Fruit fly (Drosophila melanogaster) whole organism, prepupa: ENCODE measurements around the gene Cpr11A.

Source experiments
- CG10631 ChIP-seq: fragments of 200-800 bp; sonication (Bioruptor generic); optimal IDR thresholded peaks from 2 replicates; lab custom pipeline; 2016; ENCODE audit warnings: missing biosample characterization, missing genetic modification characterization
- CG10669 ChIP-seq: fragments of 200-800 bp; sonication (Bioruptor generic); optimal IDR thresholded peaks from 3 replicates; lab custom pipeline; 2018; ENCODE audit warnings: missing biosample characterization, mild to moderate bottlenecking, missing genetic modification characterization, moderate library complexity
- CG11294 ChIP-seq: fragments of 200-800 bp; sonication (Bioruptor generic); IDR thresholded peaks from 2 replicates; pipeline ENCODE4 v1.3.6; 2022; ENCODE audit warnings: missing biosample characterization, missing genetic modification characterization
- CG11902 ChIP-seq: fragments of 200-800 bp; sonication (Bioruptor generic); optimal IDR thresholded peaks from 3 replicates; lab custom pipeline; 2016; ENCODE audit warnings: missing biosample characterization, missing genetic modification characterization
- CG15336 ChIP-seq: fragments of 200-800 bp; sonication (Bioruptor generic); IDR thresholded peaks from 2 replicates; pipeline ENCODE4 v1.3.6; 2022; ENCODE audit warnings: missing biosample characterization, missing genetic modification characterization
- CG3032 ChIP-seq: fragments of 200-800 bp; optimal IDR thresholded peaks from 2 replicates; lab custom pipeline; 2019; ENCODE audit warnings: missing biosample characterization, mild to moderate bottlenecking, missing genetic modification characterization, moderate library complexity
- CG31627 ChIP-seq: fragments of 200-800 bp; sonication (Bioruptor generic); optimal IDR thresholded peaks from 3 replicates; lab custom pipeline; 2016; ENCODE audit warnings: missing biosample characterization, missing genetic modification characterization
- CG32006 ChIP-seq: fragments of 200-800 bp; sonication (Bioruptor generic); optimal IDR thresholded peaks from 3 replicates; lab custom pipeline; 2017; ENCODE audit warnings: missing biosample characterization, mild to moderate bottlenecking, missing genetic modification characterization
- CG34406 ChIP-seq: fragments of 200-800 bp; sonication (Bioruptor generic); optimal IDR thresholded peaks from 3 replicates; lab custom pipeline; 2016; ENCODE audit warnings: missing biosample characterization, missing genetic modification characterization
- CG3919 ChIP-seq: fragments of 200-800 bp; sonication (Bioruptor generic); optimal IDR thresholded peaks from 3 replicates; lab custom pipeline; 2016; ENCODE audit warnings: missing biosample characterization, missing genetic modification characterization
- CG4318 ChIP-seq: fragments of 200-800 bp; sonication (Bioruptor generic); optimal IDR thresholded peaks from 3 replicates; lab custom pipeline; 2017; ENCODE audit warnings: missing biosample characterization, mild to moderate bottlenecking, missing genetic modification characterization
- CG6163 ChIP-seq: fragments of 200-800 bp; sonication (Bioruptor generic); IDR thresholded peaks from 3 replicates; pipeline ENCODE4 v1.3.6; 2022; ENCODE audit warnings: missing biosample characterization, missing genetic modification characterization
- CG6276 ChIP-seq: fragments of 200-800 bp; sonication (Bioruptor generic); optimal IDR thresholded peaks from 2 replicates; lab custom pipeline; 2017; ENCODE audit warnings: missing biosample characterization, mild to moderate bottlenecking, missing genetic modification characterization
- CG6792 ChIP-seq: fragments of 200-800 bp; sonication (Bioruptor generic); optimal IDR thresholded peaks from 3 replicates; lab custom pipeline; 2016; ENCODE audit warnings: missing biosample characterization, missing genetic modification characterization
- CG6808 ChIP-seq: fragments of 200-800 bp; sonication (Bioruptor generic); optimal IDR thresholded peaks from 3 replicates; lab custom pipeline; 2017; ENCODE audit warnings: missing biosample characterization, missing genetic modification characterization, mild to moderate bottlenecking, moderate library complexity, missing genetic modification reagents
- CG6854 ChIP-seq: fragments of 200-800 bp; sonication (Bioruptor generic); optimal IDR thresholded peaks from 2 replicates; lab custom pipeline; 2017; ENCODE audit warnings: missing biosample characterization, mild to moderate bottlenecking, missing genetic modification characterization
- CG8119 ChIP-seq: fragments of 200-800 bp; sonication (Bioruptor generic); IDR thresholded peaks from 3 replicates; pipeline ENCODE4 v1.3.6; 2022; ENCODE audit warnings: missing biosample characterization, missing genetic modification characterization
- CG8632 ChIP-seq: fragments of 200-800 bp; sonication (Bioruptor generic); optimal IDR thresholded peaks from 3 replicates; lab custom pipeline; 2016; ENCODE audit warnings: missing biosample characterization, missing genetic modification characterization
- Eip78C ChIP-seq: fragments of 200-800 bp; sonication (Bioruptor generic); peaks from one replicate; lab custom pipeline; 2016; ENCODE audit warnings: missing biosample characterization, missing genetic modification characterization
- Eip93F ChIP-seq: fragments of 200-800 bp; sonication (Bioruptor generic); optimal IDR thresholded peaks from 2 replicates; lab custom pipeline; 2016; ENCODE audit warnings: missing biosample characterization, mild to moderate bottlenecking, missing genetic modification characterization
- Hr39 ChIP-seq: fragments of 200-800 bp; sonication (Bioruptor generic); optimal IDR thresholded peaks from 2 replicates; lab custom pipeline; 2016; ENCODE audit warnings: missing biosample characterization, missing genetic modification characterization
- Hr4 ChIP-seq: fragments of 200-800 bp; sonication (Bioruptor generic); optimal IDR thresholded peaks from 3 replicates; lab custom pipeline; 2016; ENCODE audit warnings: missing biosample characterization, missing genetic modification characterization
- Met ChIP-seq: fragments of 200-800 bp; sonication (Bioruptor generic); optimal IDR thresholded peaks from 3 replicates; lab custom pipeline; 2016; ENCODE audit warnings: missing biosample characterization, missing genetic modification characterization
- OdsH ChIP-seq: fragments of 200-800 bp; sonication (Bioruptor generic); optimal IDR thresholded peaks from 3 replicates; lab custom pipeline; 2016; ENCODE audit warnings: missing biosample characterization, missing genetic modification characterization
- Smox ChIP-seq: fragments of 200-800 bp; sonication (Bioruptor generic); optimal IDR thresholded peaks from 3 replicates; lab custom pipeline; 2016; ENCODE audit warnings: missing biosample characterization, missing genetic modification characterization
- Sox14 ChIP-seq: fragments of 200-800 bp; sonication (Bioruptor generic); optimal IDR thresholded peaks from 3 replicates; lab custom pipeline; 2016; ENCODE audit warnings: missing biosample characterization, missing genetic modification characterization
- Sox15 ChIP-seq: fragments of 200-800 bp; sonication (Bioruptor generic); optimal IDR thresholded peaks from 3 replicates; lab custom pipeline; 2016; ENCODE audit warnings: missing biosample characterization, missing genetic modification characterization
- acj6 ChIP-seq: fragments of 200-800 bp; sonication (Bioruptor generic); optimal IDR thresholded peaks from 3 replicates; lab custom pipeline; 2016; ENCODE audit warnings: missing biosample characterization, missing genetic modification characterization
- dsx ChIP-seq: fragments of 200-800 bp; optimal IDR thresholded peaks from 3 replicates; lab custom pipeline; 2019; ENCODE audit warnings: missing biosample characterization, mild to moderate bottlenecking, missing genetic modification characterization, moderate library complexity; ENCODE audit not compliant: poor library complexity, severe bottlenecking
- esn ChIP-seq: fragments of 200-800 bp; sonication (Bioruptor generic); optimal IDR thresholded peaks from 2 replicates; lab custom pipeline; 2016; ENCODE audit warnings: missing biosample characterization, mild to moderate bottlenecking, missing genetic modification characterization, moderate library complexity
- fd59A ChIP-seq: fragments of 200-800 bp; sonication (Bioruptor generic); optimal IDR thresholded peaks from 2 replicates; lab custom pipeline; 2017; ENCODE audit warnings: missing biosample characterization, mild to moderate bottlenecking, missing genetic modification characterization, missing genetic modification reagents
- fkh ChIP-seq: fragments of 200-800 bp; sonication (Bioruptor generic); optimal IDR thresholded peaks from 3 replicates; lab custom pipeline; 2017; ENCODE audit warnings: missing biosample characterization, mild to moderate bottlenecking, missing genetic modification characterization, moderate library complexity
- lz ChIP-seq: fragments of 200-800 bp; sonication (Bioruptor generic); optimal IDR thresholded peaks from 3 replicates; lab custom pipeline; 2016; ENCODE audit warnings: missing biosample characterization, missing genetic modification characterization
- net ChIP-seq: fragments of 200-800 bp; sonication (Bioruptor generic); optimal IDR thresholded peaks from 3 replicates; lab custom pipeline; 2016; ENCODE audit warnings: missing biosample characterization, missing genetic modification characterization
- pdm3 ChIP-seq: fragments of 200-800 bp; sonication (Bioruptor generic); optimal IDR thresholded peaks from 3 replicates; lab custom pipeline; 2016; ENCODE audit warnings: missing biosample characterization, missing genetic modification characterization
- spab ChIP-seq: fragments of 200-800 bp; sonication (Bioruptor generic); optimal IDR thresholded peaks from 2 replicates; lab custom pipeline; 2017; ENCODE audit warnings: missing biosample characterization, mild to moderate bottlenecking, missing genetic modification characterization, missing genetic modification reagents
- ss ChIP-seq, 2 experiments: fragments of 200-800 bp; sonication (Bioruptor generic); optimal IDR thresholded peaks; 2 replicates in 1 of 2; 3 replicates in 1 of 2; lab custom pipeline; 2017 to 2018; ENCODE audit warnings: mild to moderate bottlenecking in 2 of 2, missing biosample characterization in 2 of 2, missing genetic modification characterization in 2 of 2, moderate library complexity in 1 of 2
- svp ChIP-seq: fragments of 200-800 bp; sonication (Bioruptor generic); peaks from one replicate; lab custom pipeline; 2016; ENCODE audit warnings: missing biosample characterization, missing genetic modification characterization
- topi ChIP-seq: fragments of 200-800 bp; sonication (Bioruptor generic); optimal IDR thresholded peaks from 3 replicates; lab custom pipeline; 2016; ENCODE audit warnings: missing biosample characterization, missing genetic modification characterization
- vri ChIP-seq: fragments of 200-800 bp; sonication (Bioruptor generic); optimal IDR thresholded peaks from 3 replicates; lab custom pipeline; 2016; ENCODE audit warnings: missing biosample characterization, mild to moderate bottlenecking, missing genetic modification characterization

Gene Cpr11A

DNA sequence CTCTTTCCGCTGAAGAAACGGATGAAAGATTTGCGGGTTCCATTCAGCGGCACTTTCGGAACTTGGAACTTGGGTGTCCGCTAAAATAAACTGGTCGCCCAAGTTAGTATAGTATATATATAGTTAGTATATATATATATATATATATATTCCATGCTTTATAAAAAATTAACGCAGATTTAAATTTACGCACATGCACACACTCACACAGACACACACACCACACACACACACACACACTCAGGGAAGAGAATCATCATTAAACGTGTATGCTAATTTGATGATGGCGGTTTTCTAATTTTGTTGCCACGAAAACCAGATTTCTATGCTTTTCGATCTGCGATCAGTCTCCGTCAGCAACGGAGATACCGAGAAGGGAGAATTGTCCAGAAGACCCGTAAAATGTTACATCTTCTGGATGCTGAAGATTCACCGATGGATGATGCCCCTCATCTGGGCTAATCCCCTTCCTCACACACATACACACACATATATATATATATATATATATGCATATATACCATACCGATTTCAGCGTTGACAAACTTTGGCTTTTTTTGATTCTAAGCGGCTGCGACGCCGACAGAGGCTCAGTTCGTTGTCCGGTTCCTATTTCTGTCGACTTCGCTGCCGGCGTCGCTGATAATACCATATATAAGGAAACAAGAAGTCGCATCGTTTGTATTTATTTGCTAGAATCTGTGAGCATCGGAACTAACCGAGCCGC lies at the start of gene Cpr11A:
Gene Cpr11A, plus strand, starts transcription at position 677 of the 727 bp plus-strand sequence.
- no peak for TF ChIP-seq CG6792 (GFP tag; lab: Kevin White, UChicago)
- no peak for TF ChIP-seq CG3032 (tag; lab: Kevin White, UChicago)
- no peak for TF ChIP-seq CG4318 (GFP tag; lab: Kevin White, UChicago)
- TF ChIP-seq Eip93F = no peak
- TF ChIP-seq ss (GFP tag; optimal IDR thresholded peaks at IDR 0.05; lab: Kevin White, UChicago) = no peak
- TF ChIP-seq fkh (GFP tag; lab: Kevin White, UChicago) = no peak
- no peak for TF ChIP-seq net (GFP tag; lab: Kevin White, UChicago)
- no peak for TF ChIP-seq CG11902 (GFP tag; lab: Kevin White, UChicago)
- no peak for TF ChIP-seq dsx (GFP tag; lab: Kevin White, UChicago)

- peak; percentile 3 for TF ChIP-seq Eip78C
- no peak for TF ChIP-seq fkh (GFP tag; lab: Kevin White, UChicago)
Observed at dm6 chrX:12437099-12437498, 49.7 kb upstream of the Cpr11A start.

dm6 chrX:12447874-12448273 lies 38.9 kb upstream of the Cpr11A start:
- TF ChIP-seq CG8119 (GFP tag; lab: Robert Waterston, UW) = peak; percentile 50; the same call in 2 of the 3 replicates
- TF ChIP-seq CG3919 (GFP tag; lab: Kevin White, UChicago) = peak; percentile 12
- peak; percentile 20 for TF ChIP-seq pdm3 (GFP tag; lab: Kevin White, UChicago)
- peak; percentile 56 for TF ChIP-seq Eip78C
- TF ChIP-seq Hr4 (GFP tag; lab: Kevin White, UChicago) = peak; percentile 62
- no peak for TF ChIP-seq topi (GFP tag; lab: Kevin White, UChicago)
- TF ChIP-seq acj6 (GFP tag; lab: Kevin White, UChicago) = peak; percentile 1
- TF ChIP-seq CG34406 = no peak
- TF ChIP-seq CG10669 (GFP tag; lab: Kevin White, UChicago) = no peak
- TF ChIP-seq CG32006 (GFP tag; lab: Kevin White, UChicago) = peak; percentile 60
- TF ChIP-seq CG6276 (GFP tag; lab: Kevin White, UChicago) = peak; percentile 11
- peak; percentile 22 for TF ChIP-seq OdsH (GFP tag; lab: Kevin White, UChicago)
- peak; percentile 23 for TF ChIP-seq svp (GFP tag; lab: Kevin White, UChicago)
- TF ChIP-seq CG4318 (GFP tag; lab: Kevin White, UChicago) = peak; percentile 22
- no peak for TF ChIP-seq Smox (GFP tag; lab: Kevin White, UChicago)
- peak; percentile 39; the same call in 1 of the 2 replicates for TF ChIP-seq CG15336
- TF ChIP-seq CG10631 = no peak

- no peak for TF ChIP-seq Eip78C
- TF ChIP-seq dsx (GFP tag; lab: Kevin White, UChicago) = no peak
- TF ChIP-seq OdsH (GFP tag; lab: Kevin White, UChicago) = no peak
- TF ChIP-seq spab = no peak
- no peak for TF ChIP-seq CG32006 (GFP tag; lab: Kevin White, UChicago)
- no peak for TF ChIP-seq pdm3 (GFP tag; lab: Kevin White, UChicago)
- no peak for TF ChIP-seq net (GFP tag; lab: Kevin White, UChicago)
- TF ChIP-seq CG11294 (GFP tag; lab: Robert Waterston, UW) = no peak
- TF ChIP-seq CG3919 (GFP tag; lab: Kevin White, UChicago) = no peak
Observed at dm6 chrX:12453704-12454103, 33.1 kb upstream of the Cpr11A start.

- no peak for TF ChIP-seq CG31627 (GFP tag; lab: Kevin White, UChicago)
- no peak for TF ChIP-seq vri (GFP tag; lab: Kevin White, UChicago)
- no peak for TF ChIP-seq esn (GFP tag; lab: Kevin White, UChicago)
- TF ChIP-seq CG10669 (GFP tag; lab: Kevin White, UChicago) = no peak
- TF ChIP-seq CG6792 (GFP tag; lab: Kevin White, UChicago) = no peak
- peak; percentile 16 for TF ChIP-seq OdsH (GFP tag; lab: Kevin White, UChicago)
- TF ChIP-seq CG6854 (GFP tag; lab: Kevin White, UChicago) = no peak
- peak; percentile 13 for TF ChIP-seq Met (GFP tag; lab: Kevin White, UChicago)
- peak; percentile 13 for TF ChIP-seq pdm3 (GFP tag; lab: Kevin White, UChicago)
- no peak for TF ChIP-seq Eip93F
- TF ChIP-seq CG6163 (GFP tag; lab: Robert Waterston, UW) = no peak
- TF ChIP-seq Eip78C = peak; percentile 59
- TF ChIP-seq ss (GFP tag; optimal IDR thresholded peaks at IDR 0.05; lab: Kevin White, UChicago) = no peak
- peak; percentile 6 for TF ChIP-seq lz (GFP tag; lab: Kevin White, UChicago)
- TF ChIP-seq fd59A (GFP tag; lab: Kevin White, UChicago) = no peak
- no peak for TF ChIP-seq fkh (GFP tag; lab: Kevin White, UChicago)
- no peak for TF ChIP-seq CG6808 (GFP tag; lab: Kevin White, UChicago)
- TF ChIP-seq Sox15 (GFP tag; lab: Kevin White, UChicago) = no peak
- TF ChIP-seq Sox14 (GFP tag; lab: Kevin White, UChicago) = no peak
- peak; percentile 13 for TF ChIP-seq Hr39 (GFP tag; lab: Kevin White, UChicago)
- TF ChIP-seq CG11294 (GFP tag; lab: Robert Waterston, UW) = no peak
- TF ChIP-seq CG32006 (GFP tag; lab: Kevin White, UChicago) = peak; percentile 46
- no peak for TF ChIP-seq CG8632 (GFP tag; lab: Kevin White, UChicago)
Observed at dm6 chrX:12454358-12454757, 32.4 kb upstream of the Cpr11A start, which contains the start of gene CG15927. CG15927 (plus strand) TSS chrX:12454729.
